Worm (Caenorhabditis elegans): Measurements from ENCODE around the gene Y2H9A.4.

DNA sequence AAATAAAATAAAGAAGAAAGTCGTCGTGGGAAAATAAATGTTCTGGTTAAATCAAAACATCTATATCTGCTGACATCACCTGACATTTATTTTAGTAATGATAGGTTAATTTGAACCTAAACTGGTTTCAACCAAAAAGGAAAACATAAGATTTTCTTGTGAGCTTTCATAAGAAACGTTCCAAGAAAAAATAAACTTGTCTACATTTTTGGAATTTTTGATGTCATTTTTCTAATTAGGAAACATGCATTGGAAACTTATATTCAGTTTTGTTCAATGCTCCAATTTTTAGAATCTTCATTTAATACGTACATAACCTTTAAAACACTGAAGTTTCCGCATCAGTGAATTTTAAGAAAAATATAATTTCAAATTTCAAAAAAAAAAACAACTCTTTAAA lies 40.0 kb downstream of the Y2H9A.4 start:
- TF ChIP-seq him-1 (tag; optimal IDR thresholded peaks at IDR 0.05) (no peak), W03F9.2 (tag; optimal IDR thresholded peaks at IDR 0.05) (no peak), dao-5 (tag; optimal IDR thresholded peaks at IDR 0.05) (no peak)
